Fruit fly (Drosophila melanogaster) whole organism, prepupa: ENCODE measurements around the gene mib1.

Source experiments
- Blimp-1 ChIP-seq: fragments of 200-800 bp; sonication (Bioruptor generic); optimal IDR thresholded peaks from 3 replicates; lab custom pipeline; 2017; ENCODE audit warnings: missing biosample characterization, missing genetic modification characterization, mild to moderate bottlenecking, moderate library complexity, missing genetic modification reagents
- CG11762 ChIP-seq: fragments of 200-800 bp; sonication (Bioruptor generic); optimal IDR thresholded peaks from 3 replicates; lab custom pipeline; 2016; ENCODE audit warnings: missing biosample characterization, missing genetic modification characterization; ENCODE audit not compliant: insufficient read depth
- CG6792 ChIP-seq: fragments of 200-800 bp; sonication (Bioruptor generic); optimal IDR thresholded peaks from 3 replicates; lab custom pipeline; 2016; ENCODE audit warnings: missing biosample characterization, missing genetic modification characterization
- CG6854 ChIP-seq: fragments of 200-800 bp; sonication (Bioruptor generic); optimal IDR thresholded peaks from 2 replicates; lab custom pipeline; 2017; ENCODE audit warnings: missing biosample characterization, mild to moderate bottlenecking, missing genetic modification characterization
- dac ChIP-seq: fragments of 200-800 bp; sonication (Bioruptor generic); optimal IDR thresholded peaks from 2 replicates; lab custom pipeline; 2017; ENCODE audit warnings: missing biosample characterization, mild to moderate bottlenecking, missing genetic modification characterization
- fd59A ChIP-seq: fragments of 200-800 bp; sonication (Bioruptor generic); optimal IDR thresholded peaks from 2 replicates; lab custom pipeline; 2017; ENCODE audit warnings: missing biosample characterization, mild to moderate bottlenecking, missing genetic modification characterization, missing genetic modification reagents
- net ChIP-seq: fragments of 200-800 bp; sonication (Bioruptor generic); optimal IDR thresholded peaks from 3 replicates; lab custom pipeline; 2016; ENCODE audit warnings: missing biosample characterization, missing genetic modification characterization

- no peak for TF ChIP-seq CG11762 (GFP tag; lab: Kevin White, UChicago)
- no peak for TF ChIP-seq CG6854 (GFP tag; lab: Kevin White, UChicago)
- TF ChIP-seq fd59A, result no peak
- TF ChIP-seq dac (GFP tag; lab: Kevin White, UChicago), result no peak
- no peak for TF ChIP-seq CG6792
- TF ChIP-seq net (GFP tag; lab: Kevin White, UChicago), result no peak
- no peak for TF ChIP-seq Blimp-1 (GFP tag; lab: Kevin White, UChicago)
Observed at dm6 chr3L:16018721-16019120, 7.1 kb upstream of the mib1 start.
